Worm (Caenorhabditis elegans) whole organism, L2 larva: ENCODE measurements around the gene npp-19.

ENCODE experiments used
- aly-2 ChIP-seq: fragments of 150-350 bp; optimal IDR thresholded peaks from 2 replicates; lab custom pipeline; 2014; ENCODE audit warnings: missing biosample characterization, missing genetic modification characterization
- ama-1 ChIP-seq: fragments of 150-350 bp; optimal IDR thresholded peaks from 2 replicates; lab custom pipeline; 2018; ENCODE audit warnings: inconsistent platforms
- ceh-82 ChIP-seq: fragments of 150-350 bp; optimal IDR thresholded peaks from 2 replicates; lab custom pipeline; 2014; ENCODE audit warnings: missing biosample characterization, missing genetic modification characterization
- elt-1 ChIP-seq: fragments of 150-350 bp; optimal IDR thresholded peaks from 2 replicates; lab custom pipeline; 2014; ENCODE audit warnings: missing biosample characterization, missing genetic modification characterization
- lin-39 ChIP-seq: fragments of 150-350 bp; optimal IDR thresholded peaks from 2 replicates; lab custom pipeline; 2014; ENCODE audit warnings: missing biosample characterization, missing genetic modification reagents, missing genetic modification characterization
- lsy-2 ChIP-seq, 2 experiments: fragments of 150-350 bp in 1 of 2; sonication (generic microtip) in 1 of 2; optimal IDR thresholded peaks; 2 replicates each; lab custom pipeline; 2014 to 2017; ENCODE audit warnings: missing biosample characterization in 2 of 2, missing genetic modification characterization in 2 of 2
- mdl-1 ChIP-seq, 2 experiments: fragments of 150-350 bp in 1 of 2; sonication (generic microtip) in 1 of 2; optimal IDR thresholded peaks; 2 replicates each; lab custom pipeline; 2017; ENCODE audit warnings: missing biosample characterization in 2 of 2, missing genetic modification characterization in 2 of 2
- nhr-11 ChIP-seq: fragments of 150-350 bp; optimal IDR thresholded peaks from 2 replicates; lab custom pipeline; 2014; ENCODE audit warnings: missing biosample characterization, missing genetic modification characterization
- nhr-12 ChIP-seq: fragments of 150-350 bp; optimal IDR thresholded peaks from 2 replicates; lab custom pipeline; 2014; ENCODE audit warnings: missing biosample characterization, missing genetic modification characterization
- nhr-21 ChIP-seq: fragments of 150-350 bp; optimal IDR thresholded peaks from 2 replicates; lab custom pipeline; 2014; ENCODE audit warnings: missing biosample characterization, missing genetic modification characterization
- skn-1 ChIP-seq: sonication (generic microtip); optimal IDR thresholded peaks from 2 replicates; lab custom pipeline; 2017; ENCODE audit warnings: missing biosample characterization, missing genetic modification characterization
- zag-1 ChIP-seq: fragments of 150-350 bp; optimal IDR thresholded peaks from 2 replicates; lab custom pipeline; 2014; ENCODE audit warnings: missing biosample characterization, missing genetic modification characterization
- ztf-11 ChIP-seq: sonication (generic microtip); optimal IDR thresholded peaks from 2 replicates; lab custom pipeline; 2017; ENCODE audit warnings: missing biosample characterization, missing genetic modification characterization

DNA sequence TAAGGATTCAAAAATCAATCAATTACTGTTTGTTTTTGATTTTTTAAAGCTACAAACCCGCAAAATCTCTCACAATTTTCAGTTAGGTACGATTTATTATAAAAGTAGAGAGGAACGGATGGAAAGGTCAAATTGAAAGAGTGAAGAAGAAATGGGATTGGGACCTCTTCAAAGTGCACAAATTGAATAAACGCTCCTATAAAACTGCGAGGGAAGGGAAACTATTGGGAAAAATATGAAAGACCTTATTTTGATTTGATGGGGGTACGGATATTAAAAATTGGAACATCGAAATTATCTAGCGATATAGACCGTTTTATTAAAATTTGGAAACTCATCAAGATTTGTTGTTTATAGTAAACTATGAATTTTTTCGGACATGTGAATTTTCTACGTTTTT is 31.5 kb downstream of the npp-19 start:
- TF ChIP-seq ama-1 (lab: Kevin White, UChicago) (no peak), elt-1 (tag; lab: Kevin White, UChicago) (no peak), lsy-2 (tag; optimal IDR thresholded peaks at IDR 0.05; lab: Kevin White, UChicago) (no peak), skn-1 (tag; lab: Kevin White, UChicago) (no peak), lin-39 (tag; lab: Kevin White, UChicago) (no peak), ceh-82 (tag; lab: Kevin White, UChicago) (no peak), nhr-11 (tag; lab: Kevin White, UChicago) (no peak), mdl-1 (tag; optimal IDR thresholded peaks at IDR 0.05; lab: Kevin White, UChicago) (no peak), nhr-12 (tag; lab: Kevin White, UChicago) (no peak), zag-1 (no peak), aly-2 (tag; lab: Kevin White, UChicago) (no peak), nhr-21 (tag; lab: Kevin White, UChicago) (no peak), ztf-11 (tag; lab: Kevin White, UChicago) (no peak)
